Fruit fly (Drosophila melanogaster) whole organism, embryonic: Measurements from ENCODE around the gene RhoGAP5A.

Experiments
- Abd-B ChIP-seq: fragments of 200-800 bp; sonication (Bioruptor generic); optimal IDR thresholded peaks from 2 replicates; lab custom pipeline; 2018; ENCODE audit warnings: missing biosample characterization, mild to moderate bottlenecking, missing genetic modification characterization, moderate library complexity
- Bdp1 ChIP-seq: fragments of 200-800 bp; sonication (Bioruptor generic); optimal IDR thresholded peaks from 3 replicates; lab custom pipeline; 2016; ENCODE audit warnings: missing biosample characterization, missing genetic modification characterization
- Bgb ChIP-seq: fragments of 200-800 bp; sonication (Bioruptor generic); IDR thresholded peaks from 2 replicates; pipeline ENCODE4 v1.3.6; 2022; ENCODE audit warnings: missing biosample characterization, missing genetic modification characterization; ENCODE audit not compliant: partially characterized antibody
- CG11456 ChIP-seq: fragments of 200-800 bp; sonication (Bioruptor generic); IDR thresholded peaks from 3 replicates; pipeline ENCODE4 v1.3.6; 2022; ENCODE audit warnings: missing biosample characterization, missing genetic modification characterization
- CG12104 ChIP-seq: fragments of 200-800 bp; sonication (Bioruptor generic); optimal IDR thresholded peaks from 3 replicates; lab custom pipeline; 2016; ENCODE audit warnings: missing biosample characterization, missing genetic modification characterization
- CG14710 ChIP-seq: fragments of 200-800 bp; sonication (Bioruptor generic); optimal IDR thresholded peaks from 3 replicates; lab custom pipeline; 2019; ENCODE audit warnings: missing biosample characterization, mild to moderate bottlenecking, missing genetic modification characterization, moderate library complexity
- CG16813 ChIP-seq: fragments of 200-800 bp; sonication (Bioruptor generic); IDR thresholded peaks from 3 replicates; pipeline ENCODE4 v1.3.6; 2022; ENCODE audit warnings: missing biosample characterization, missing genetic modification characterization; ENCODE audit not compliant: partially characterized antibody
- CG17186 ChIP-seq: fragments of 200-800 bp; sonication (Bioruptor generic); optimal IDR thresholded peaks from 3 replicates; lab custom pipeline; 2017; ENCODE audit warnings: missing biosample characterization, missing genetic modification reagents, missing genetic modification characterization
- CG18599 ChIP-seq: fragments of 200-800 bp; sonication (Bioruptor generic); optimal IDR thresholded peaks from 3 replicates; lab custom pipeline; 2017; ENCODE audit warnings: missing biosample characterization, missing genetic modification characterization, mild to moderate bottlenecking, moderate library complexity, missing genetic modification reagents
- CG34422 ChIP-seq: fragments of 200-800 bp; sonication (Bioruptor generic); IDR thresholded peaks from 3 replicates; pipeline ENCODE4 v1.3.6; 2022; ENCODE audit warnings: missing biosample characterization, missing genetic modification characterization
- CG3847 ChIP-seq: fragments of 200-800 bp; sonication (Bioruptor generic); IDR thresholded peaks from 2 replicates; pipeline ENCODE4 v1.3.6; 2022; ENCODE audit warnings: missing biosample characterization, missing genetic modification characterization
- CG4282 ChIP-seq: fragments of 200-800 bp; sonication (Bioruptor generic); optimal IDR thresholded peaks from 2 replicates; lab custom pipeline; 2016; ENCODE audit warnings: missing biosample characterization, missing genetic modification characterization
- CG4854 ChIP-seq: fragments of 200-800 bp; sonication (Bioruptor generic); optimal IDR thresholded peaks from 2 replicates; lab custom pipeline; 2016; ENCODE audit warnings: missing biosample characterization, missing genetic modification characterization, inconsistent platforms
- CG6272 ChIP-seq: fragments of 200-800 bp; sonication (Bioruptor generic); IDR thresholded peaks from 2 replicates; pipeline ENCODE4 v1.3.6; 2022; ENCODE audit warnings: missing biosample characterization, missing genetic modification characterization
- CG6765 ChIP-seq: fragments of 200-800 bp; sonication (Bioruptor generic); optimal IDR thresholded peaks from 3 replicates; lab custom pipeline; 2017; ENCODE audit warnings: missing biosample characterization, mild to moderate bottlenecking, missing genetic modification characterization
- CG6791 ChIP-seq: fragments of 200-800 bp; sonication (Bioruptor generic); IDR thresholded peaks from 3 replicates; pipeline ENCODE4 v1.3.6; 2022; ENCODE audit warnings: missing biosample characterization, missing genetic modification characterization; ENCODE audit not compliant: partially characterized antibody
- CG7839 ChIP-seq: fragments of 200-800 bp; sonication (Bioruptor generic); optimal IDR thresholded peaks from 3 replicates; lab custom pipeline; 2018; ENCODE audit warnings: missing biosample characterization, mild to moderate bottlenecking, missing genetic modification characterization, moderate library complexity
- CG7987 ChIP-seq: fragments of 200-800 bp; sonication (Bioruptor generic); optimal IDR thresholded peaks from 2 replicates; lab custom pipeline; 2018; ENCODE audit warnings: missing biosample characterization, mild to moderate bottlenecking, missing genetic modification characterization, moderate library complexity
- CG9215 ChIP-seq: fragments of 200-800 bp; sonication (Bioruptor generic); IDR thresholded peaks from 2 replicates; pipeline ENCODE4 v1.3.6; 2022; ENCODE audit warnings: missing biosample characterization, missing genetic modification characterization
- CTCF ChIP-seq: fragments of 200-800 bp; sonication (Bioruptor generic); optimal IDR thresholded peaks from 2 replicates; lab custom pipeline; 2017; ENCODE audit warnings: missing biosample characterization, mild to moderate bottlenecking, missing genetic modification characterization, moderate library complexity
- D19B ChIP-seq: fragments of 200-800 bp; sonication (Bioruptor generic); optimal IDR thresholded peaks from 2 replicates; lab custom pipeline; 2017; ENCODE audit warnings: missing biosample characterization, mild to moderate bottlenecking, missing genetic modification characterization
- Dp ChIP-seq: fragments of 200-800 bp; sonication (Bioruptor generic); optimal IDR thresholded peaks from 2 replicates; lab custom pipeline; 2018; ENCODE audit warnings: missing biosample characterization, mild to moderate bottlenecking, missing genetic modification characterization, moderate library complexity
- E2f1 ChIP-seq: fragments of 200-800 bp; sonication (Bioruptor generic); IDR thresholded peaks from 2 replicates; pipeline ENCODE4 v1.3.6; 2022; ENCODE audit warnings: missing biosample characterization, missing genetic modification characterization
- Hey ChIP-seq: fragments of 200-800 bp; sonication (Bioruptor generic); optimal IDR thresholded peaks from 3 replicates; lab custom pipeline; 2018; ENCODE audit warnings: missing biosample characterization, mild to moderate bottlenecking, missing genetic modification characterization
- Lhr ChIP-seq: fragments of 200-800 bp; sonication (Bioruptor generic); optimal IDR thresholded peaks from 3 replicates; lab custom pipeline; 2017; ENCODE audit warnings: mild to moderate bottlenecking, missing biosample characterization, missing genetic modification reagents, missing genetic modification characterization
- Med ChIP-seq: fragments of 200-800 bp; sonication (Bioruptor generic); peaks from one replicate; lab custom pipeline; 2016; ENCODE audit warnings: missing biosample characterization, missing genetic modification characterization, mild to moderate bottlenecking, inconsistent platforms, moderate library complexity
- Neu2 ChIP-seq: fragments of 200-800 bp; sonication (Bioruptor generic); optimal IDR thresholded peaks from 3 replicates; lab custom pipeline; 2016; ENCODE audit warnings: missing biosample characterization, missing genetic modification characterization, borderline replicate concordance
- Opbp ChIP-seq: fragments of 200-800 bp; sonication (Bioruptor generic); IDR thresholded peaks from 3 replicates; pipeline ENCODE4 v1.3.6; 2022; ENCODE audit warnings: missing biosample characterization, missing genetic modification characterization; ENCODE audit not compliant: partially characterized antibody
- Pdp1 ChIP-seq, 2 experiments: fragments of 200-800 bp; sonication (Bioruptor generic); optimal IDR thresholded peaks; 3 replicates each; lab custom pipeline; 2016; ENCODE audit warnings: missing biosample characterization in 2 of 2, missing genetic modification characterization in 2 of 2, mild to moderate bottlenecking in 1 of 2, moderate library complexity in 1 of 2
- Trl ChIP-seq, 3 experiments: fragments of >200 bp in 2 of 3; fragments of 200-800 bp in 1 of 3; sonication (Bioruptor generic) in 1 of 3; optimal IDR thresholded peaks; 2 replicates in 1 of 3; 3 replicates in 2 of 3; lab custom pipeline; 2016 to 2017; ENCODE audit warnings: missing biosample characterization in 1 of 3, missing genetic modification characterization in 1 of 3
- Xrp1 ChIP-seq: fragments of 200-800 bp; sonication (Bioruptor generic); IDR thresholded peaks from 2 replicates; pipeline ENCODE4 v1.3.6; 2022; ENCODE audit warnings: missing biosample characterization, missing genetic modification characterization
- amos ChIP-seq: fragments of 200-800 bp; sonication (Bioruptor generic); IDR thresholded peaks from 2 replicates; pipeline ENCODE4 v1.3.6; 2022; ENCODE audit warnings: missing biosample characterization, missing genetic modification characterization; ENCODE audit not compliant: partially characterized antibody
- bbx ChIP-seq: fragments of 200-800 bp; sonication (Bioruptor generic); IDR thresholded peaks from 2 replicates; pipeline ENCODE4 v1.3.6; 2022; ENCODE audit warnings: missing biosample characterization, missing genetic modification characterization; ENCODE audit not compliant: partially characterized antibody
- cg ChIP-seq: fragments of 200-800 bp; sonication (Bioruptor generic); optimal IDR thresholded peaks from 3 replicates; lab custom pipeline; 2019; ENCODE audit warnings: missing biosample characterization, mild to moderate bottlenecking, missing genetic modification characterization, moderate library complexity
- da ChIP-seq: fragments of 200-800 bp; sonication (Bioruptor generic); optimal IDR thresholded peaks from 2 replicates; lab custom pipeline; 2016; ENCODE audit warnings: missing biosample characterization, missing genetic modification characterization
- klu ChIP-seq: fragments of 200-800 bp; sonication (Bioruptor generic); IDR thresholded peaks from 2 replicates; pipeline ENCODE4 v1.3.6; 2022; ENCODE audit warnings: missing biosample characterization, missing genetic modification characterization
- knrl ChIP-seq: fragments of 200-800 bp; sonication (Bioruptor generic); IDR thresholded peaks from 3 replicates; pipeline ENCODE4 v1.3.6; 2022; ENCODE audit warnings: missing biosample characterization, missing genetic modification characterization; ENCODE audit not compliant: partially characterized antibody
- lilli ChIP-seq: fragments of 200-800 bp; sonication (Bioruptor generic); optimal IDR thresholded peaks from 3 replicates; lab custom pipeline; 2016; ENCODE audit warnings: missing biosample characterization, missing genetic modification characterization
- maf-S ChIP-seq: fragments of 200-800 bp; sonication (Bioruptor generic); optimal IDR thresholded peaks from 2 replicates; lab custom pipeline; 2016; ENCODE audit warnings: missing biosample characterization, missing genetic modification characterization
- mam ChIP-seq: fragments of 200-800 bp; sonication (Bioruptor generic); optimal IDR thresholded peaks from 3 replicates; lab custom pipeline; 2016; ENCODE audit warnings: missing biosample characterization, missing genetic modification characterization
- pan ChIP-seq, 4 experiments: fragments of >200 bp in 3 of 4; fragments of 200-800 bp in 1 of 4; sonication (Bioruptor generic) in 1 of 4; optimal IDR thresholded peaks in 3 of 4; IDR thresholded peaks in 1 of 4; 2 replicates each; pipeline versions ENCODE4 v1.3.6 to Lab custom; 2017 to 2022; ENCODE audit warnings: missing biosample characterization in 2 of 4, missing genetic modification characterization in 2 of 4, mixed read lengths in 1 of 4
- pnt ChIP-seq: fragments of 200-800 bp; sonication (Bioruptor generic); optimal IDR thresholded peaks from 3 replicates; lab custom pipeline; 2016; ENCODE audit warnings: missing biosample characterization, missing genetic modification characterization
- shn ChIP-seq: fragments of 200-800 bp; sonication (Bioruptor generic); optimal IDR thresholded peaks from 3 replicates; lab custom pipeline; 2016; ENCODE audit warnings: missing biosample characterization, missing genetic modification characterization
- slbo ChIP-seq: fragments of 200-800 bp; sonication (Bioruptor generic); IDR thresholded peaks from 2 replicates; pipeline ENCODE4 v1.3.6; 2022; ENCODE audit warnings: missing biosample characterization, missing genetic modification characterization
- sob ChIP-seq: fragments of 200-800 bp; sonication (Bioruptor generic); IDR thresholded peaks from 2 replicates; pipeline ENCODE4 v1.3.6; 2022; ENCODE audit warnings: missing biosample characterization, missing genetic modification characterization
- vnd ChIP-seq: fragments of 200-800 bp; sonication (Bioruptor generic); IDR thresholded peaks from 3 replicates; pipeline ENCODE4 v1.3.6; 2022; ENCODE audit warnings: missing biosample characterization, missing genetic modification characterization; ENCODE audit not compliant: partially characterized antibody
- wor ChIP-seq: fragments of 200-800 bp; sonication (Bioruptor generic); IDR thresholded peaks from 2 replicates; pipeline ENCODE4 v1.3.6; 2022; ENCODE audit warnings: missing biosample characterization, missing genetic modification characterization
- yki ChIP-seq: fragments of >200 bp; optimal IDR thresholded peaks from 3 replicates; lab custom pipeline; 2018
- zfh2 ChIP-seq: fragments of 200-800 bp; sonication (Bioruptor generic); optimal IDR thresholded peaks from 2 replicates; lab custom pipeline; 2016; ENCODE audit warnings: missing biosample characterization, missing genetic modification characterization

RhoGAP5A gene

DNA sequence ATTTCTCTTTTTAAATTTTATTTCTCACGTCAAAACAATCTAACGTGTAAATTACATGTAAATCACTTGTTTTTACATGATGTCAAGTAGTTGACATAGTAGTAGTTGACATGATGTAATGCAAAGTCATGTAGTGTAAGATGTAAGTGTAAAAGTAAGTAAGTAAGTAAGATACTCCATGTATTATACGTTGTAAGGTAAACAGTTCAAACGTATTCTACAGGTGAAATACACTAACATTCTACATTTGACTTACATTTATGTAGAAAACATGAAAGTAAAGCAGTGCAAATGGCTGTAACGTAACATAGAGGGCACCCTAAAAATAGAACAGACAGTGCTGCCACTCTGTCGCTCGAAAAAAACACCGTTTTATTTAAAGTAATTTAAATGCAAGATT is 5.6 kb downstream of the RhoGAP5A start:
- TF ChIP-seq CG6765, result no peak
- no peak for TF ChIP-seq lilli (GFP tag; lab: Kevin White, UChicago)
- peak; percentile 98 for TF ChIP-seq Bdp1 (GFP tag; lab: Kevin White, UChicago)
- peak; percentile 4 for TF ChIP-seq Dp (GFP tag; lab: Kevin White, UChicago)
- peak; percentile 76 for TF ChIP-seq CG16813 (GFP tag; lab: Robert Waterston, UW)
- no peak for TF ChIP-seq zfh2 (GFP tag; lab: Kevin White, UChicago)
- peak; percentile 25; the same call in 1 of the 3 replicates for TF ChIP-seq CG34422
- no peak for TF ChIP-seq CG18599 (GFP tag; lab: Kevin White, UChicago)
- TF ChIP-seq Abd-B (GFP tag; lab: Kevin White, UChicago), result peak; percentile 10
- peak; percentile 58; the same call in 2 of the 3 replicates for TF ChIP-seq Opbp (GFP tag; lab: Robert Waterston, UW)
- TF ChIP-seq mam (GFP tag; lab: Kevin White, UChicago), result peak; percentile 29
- TF ChIP-seq Trl (optimal IDR thresholded peaks at IDR 0.05; lab: Kevin White, UChicago), result no peak
- peak; percentile 14 for TF ChIP-seq Trl (GFP tag; optimal IDR thresholded peaks at IDR 0.05; lab: Kevin White, UChicago)
- TF ChIP-seq E2f1, result no peak
- TF ChIP-seq CG3847 (GFP tag; lab: Robert Waterston, UW), result peak; percentile 54; the same call in 1 of the 2 replicates
- TF ChIP-seq CG14710 (tag; lab: Kevin White, UChicago), result peak; percentile 7
- peak; percentile 56 for TF ChIP-seq slbo (GFP tag; lab: Robert Waterston, UW)
- peak; percentile 91 for TF ChIP-seq Bgb (GFP tag; lab: Robert Waterston, UW)
- TF ChIP-seq pnt (GFP tag; lab: Kevin White, UChicago), result peak; percentile 13
- 0 out of 3 replicates have a peak, but pooled peaks have one; percentile 45 for TF ChIP-seq CG11456 (GFP tag; lab: Robert Waterston, UW)
- TF ChIP-seq pan (optimal IDR thresholded peaks at IDR 0.05; lab: Kevin White, UChicago), result no peak
- peak in 1 of 2 experiments; percentile 22 for TF ChIP-seq pan (GFP tag; optimal IDR thresholded peaks at IDR 0.05 in 1 of 2, IDR thresholded peaks at IDR 0.05 in 1 of 2)
- TF ChIP-seq CG17186 (GFP tag; lab: Kevin White, UChicago), result no peak
- TF ChIP-seq yki (lab: Kevin White, UChicago), result peak; percentile 23
- peak; percentile 47; the same call in 2 of the 3 replicates for TF ChIP-seq vnd (GFP tag; lab: Robert Waterston, UW)
- peak in 1 of 2 experiments; percentile 11 for TF ChIP-seq Pdp1 (GFP tag; optimal IDR thresholded peaks at IDR 0.05; lab: Kevin White, UChicago)
- TF ChIP-seq CG6272 (GFP tag; lab: Robert Waterston, UW), result peak; percentile 44; the same call in 1 of the 2 replicates
- TF ChIP-seq CG7839 (tag; lab: Kevin White, UChicago), result peak; percentile 8
- TF ChIP-seq amos (GFP tag; lab: Robert Waterston, UW), result peak; percentile 86
- peak; percentile 19; the same call in 1 of the 2 replicates for TF ChIP-seq klu (GFP tag; lab: Robert Waterston, UW)
- TF ChIP-seq knrl, result peak; percentile 89
- 0 out of 2 replicates have a peak, but pooled peaks have one; percentile 10 for TF ChIP-seq Xrp1
- peak; percentile 13; the same call in 1 of the 2 replicates for TF ChIP-seq CG9215 (GFP tag; lab: Robert Waterston, UW)
- TF ChIP-seq Lhr (GFP tag; lab: Kevin White, UChicago), result peak; percentile 27
- TF ChIP-seq CG12104, result no peak
- TF ChIP-seq Med, result peak; percentile 65
- no peak for TF ChIP-seq shn (GFP tag; lab: Kevin White, UChicago)
- TF ChIP-seq wor, result no peak
- TF ChIP-seq CG6791 (GFP tag; lab: Robert Waterston, UW), result peak; percentile 64; the same call in 2 of the 3 replicates
- no peak for TF ChIP-seq CG7987 (GFP tag; lab: Kevin White, UChicago)
- no peak for TF ChIP-seq da (GFP tag; lab: Kevin White, UChicago)
- no peak for TF ChIP-seq Hey
- TF ChIP-seq D19B (GFP tag; lab: Kevin White, UChicago), result no peak
- TF ChIP-seq maf-S (GFP tag; lab: Kevin White, UChicago), result no peak
- TF ChIP-seq cg (GFP tag; lab: Kevin White, UChicago), result no peak
- peak; percentile 18; the same call in 1 of the 2 replicates for TF ChIP-seq sob (GFP tag; lab: Robert Waterston, UW)
- TF ChIP-seq CG4854 (GFP tag; lab: Kevin White, UChicago), result no peak
- no peak for TF ChIP-seq CG4282 (GFP tag; lab: Kevin White, UChicago)
- TF ChIP-seq Neu2 (GFP tag; lab: Kevin White, UChicago), result no peak
- peak; percentile 66 for TF ChIP-seq bbx (GFP tag; lab: Robert Waterston, UW)
- TF ChIP-seq CTCF (GFP tag; lab: Kevin White, UChicago), result peak; percentile 93
